Worm (Caenorhabditis elegans) whole organism, early embryonic: Measurements from ENCODE around the gene C53A3.4.

Experiments
- B0310.2 ChIP-seq: sonication (generic microtip); optimal IDR thresholded peaks from 2 replicates; lab custom pipeline; 2016; ENCODE audit warnings: mild to moderate bottlenecking, missing genetic modification characterization, missing compliant biosample characterization
- F13C5.2 ChIP-seq: sonication (generic microtip); optimal IDR thresholded peaks from 2 replicates; lab custom pipeline; 2017; ENCODE audit warnings: mild to moderate bottlenecking, missing genetic modification characterization, inconsistent platforms, missing compliant biosample characterization
- aly-1 ChIP-seq: sonication (generic microtip); optimal IDR thresholded peaks from 2 replicates; lab custom pipeline; 2016; ENCODE audit warnings: missing genetic modification characterization, missing compliant biosample characterization
- ama-1 ChIP-seq: fragments of 150-350 bp; optimal IDR thresholded peaks from 2 replicates; lab custom pipeline; 2014
- ceh-13 ChIP-seq: fragments of 200-800 bp; sonication (Bioruptor generic); optimal IDR thresholded peaks from 2 replicates; lab custom pipeline; 2018; ENCODE audit warnings: mild to moderate bottlenecking, missing genetic modification characterization, missing compliant biosample characterization
- ceh-36 ChIP-seq: sonication (generic microtip); optimal IDR thresholded peaks from 2 replicates; lab custom pipeline; 2016; ENCODE audit warnings: missing genetic modification characterization, inconsistent platforms, missing compliant biosample characterization
- ets-7 ChIP-seq: sonication (generic microtip); optimal IDR thresholded peaks from 2 replicates; lab custom pipeline; 2016; ENCODE audit warnings: missing genotype, missing genetic modification characterization, missing compliant biosample characterization
- flt-1 ChIP-seq: fragments of 200-800 bp; sonication (Bioruptor generic); IDR thresholded peaks from 2 replicates; pipeline ENCODE4 v1.3.6; 2022; ENCODE audit warnings: missing genetic modification characterization, missing compliant biosample characterization
- hmbx-1 ChIP-seq: sonication (generic microtip); optimal IDR thresholded peaks from 2 replicates; lab custom pipeline; 2016; ENCODE audit warnings: mild to moderate bottlenecking, missing genetic modification characterization, missing compliant biosample characterization
- hmg-4 ChIP-seq: fragments of 200-800 bp; sonication (Bioruptor generic); optimal IDR thresholded peaks from 2 replicates; lab custom pipeline; 2018; ENCODE audit warnings: mild to moderate bottlenecking, missing genetic modification characterization, missing compliant biosample characterization
- hnd-1 ChIP-seq: sonication (generic microtip); optimal IDR thresholded peaks from 2 replicates; lab custom pipeline; 2016; ENCODE audit warnings: missing genetic modification characterization, missing compliant biosample characterization
- pes-1 ChIP-seq: fragments of 200-800 bp; sonication (Bioruptor generic); IDR thresholded peaks from 2 replicates; pipeline ENCODE4 v1.3.6; 2022; ENCODE audit warnings: missing genetic modification reagents, missing genetic modification characterization, missing compliant biosample characterization
- scrt-1 ChIP-seq: fragments of 200-800 bp; sonication (Bioruptor generic); IDR thresholded peaks from 2 replicates; pipeline ENCODE4 v1.3.6; 2022; ENCODE audit warnings: missing genetic modification characterization, missing compliant biosample characterization
- sea-1 ChIP-seq: fragments of 200-800 bp; sonication (Bioruptor generic); conservative IDR thresholded peaks from 2 replicates; pipeline ENCODE4 v1.3.6; 2022; ENCODE audit warnings: missing genetic modification characterization, missing compliant biosample characterization
- tbx-11 ChIP-seq: fragments of 200-800 bp; sonication (Bioruptor generic); IDR thresholded peaks from 2 replicates; pipeline ENCODE4 v1.3.6; 2022; ENCODE audit warnings: missing genetic modification characterization, missing compliant biosample characterization
- tbx-37 ChIP-seq: fragments of 200-800 bp; sonication (Bioruptor generic); conservative IDR thresholded peaks from 2 replicates; pipeline ENCODE4 v1.3.6; 2022; ENCODE audit warnings: missing genetic modification reagents, missing genetic modification characterization, missing compliant biosample characterization
- tra-4 ChIP-seq: sonication (generic microtip); optimal IDR thresholded peaks from 2 replicates; lab custom pipeline; 2017; ENCODE audit warnings: missing genetic modification characterization, missing compliant biosample characterization

The C53A3.4 gene

DNA sequence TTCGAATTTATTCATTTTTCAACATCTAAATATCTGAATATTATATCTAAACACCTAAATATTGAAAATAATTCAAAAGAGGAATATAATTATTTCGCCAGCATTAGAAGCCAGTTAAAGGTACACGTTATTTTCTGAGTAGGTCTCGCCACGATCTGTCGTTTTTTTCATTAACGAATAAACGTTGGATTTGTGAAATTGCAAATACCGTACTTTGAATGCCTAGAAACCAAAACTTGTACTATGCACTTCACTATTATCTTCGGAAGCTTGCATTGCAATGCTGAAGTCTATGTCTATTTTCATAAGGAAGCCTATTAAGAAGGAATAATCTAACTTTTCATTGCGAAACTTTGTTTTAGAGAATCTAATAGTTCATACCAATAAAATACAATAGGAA, 13.8 kb upstream of the C53A3.4 start:
- TF ChIP-seq pes-1 (no peak), ceh-13 (GFP tag; lab: Kevin White, UChicago) (no peak), aly-1 (tag; lab: Kevin White, UChicago) (no peak), sea-1 (no peak), tbx-37 (GFP tag; lab: Robert Waterston, UW) (no peak), ets-7 (no peak), hmg-4 (GFP tag; lab: Kevin White, UChicago) (no peak), hnd-1 (tag; lab: Kevin White, UChicago) (no peak), ama-1 (lab: Kevin White, UChicago) (no peak), flt-1 (no peak), ceh-36 (tag; lab: Kevin White, UChicago) (no peak), F13C5.2 (tag; lab: Kevin White, UChicago) (no peak), tbx-11 (GFP tag; lab: Robert Waterston, UW) (no peak), B0310.2 (tag; lab: Kevin White, UChicago) (no peak), scrt-1 (no peak), tra-4 (tag; lab: Kevin White, UChicago) (no peak), hmbx-1 (tag; lab: Kevin White, UChicago) (no peak)

DNA sequence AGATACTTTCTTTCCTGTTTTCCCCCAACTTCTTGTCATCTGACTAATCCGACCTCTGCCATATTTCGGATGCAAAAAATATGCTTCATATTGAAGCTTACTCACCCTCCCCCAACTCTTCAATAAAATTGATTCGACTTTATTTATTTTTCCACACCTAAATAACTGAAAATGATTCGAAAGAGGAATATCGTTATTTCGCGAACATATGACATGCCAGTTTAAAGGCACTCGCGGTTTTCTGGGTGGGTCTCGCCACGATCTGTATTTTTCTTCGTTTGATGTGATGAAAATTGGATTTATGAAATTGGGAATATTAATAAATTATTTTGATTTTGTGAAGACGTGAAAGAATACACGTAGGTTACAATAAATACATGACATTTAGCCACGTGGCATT, 12.9 kb upstream of the C53A3.4 start, which contains the start of gene F44E7.3:
Gene F44E7.3 (plus strand): TSS at position 319 of the 400 bp plus-strand sequence.
- TF ChIP-seq ceh-13 (GFP tag; lab: Kevin White, UChicago) (no peak), sea-1 (no peak), ama-1 (lab: Kevin White, UChicago) (no peak)

DNA sequence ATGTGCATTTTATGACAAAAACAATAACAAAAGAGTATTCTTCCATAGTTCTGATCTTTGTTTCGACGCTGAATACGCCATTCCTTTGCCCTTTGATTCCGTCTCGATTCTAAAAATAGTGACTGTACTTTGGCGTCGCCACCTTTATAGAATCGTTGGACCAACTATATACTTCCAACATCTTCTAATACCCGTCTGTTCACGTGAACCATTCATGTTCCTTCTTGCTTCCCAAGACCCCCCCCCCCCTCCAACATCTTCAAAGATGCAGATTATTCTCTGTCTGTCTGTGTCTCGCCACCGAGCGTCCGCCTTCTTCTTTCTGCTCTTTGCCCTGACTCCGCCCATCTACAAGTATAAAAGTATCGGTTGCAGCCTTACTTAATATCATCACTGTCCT, 11.3 kb upstream of the C53A3.4 start:
- TF ChIP-seq F13C5.2 (tag; lab: Kevin White, UChicago) = no peak
- no peak for TF ChIP-seq tra-4 (tag; lab: Kevin White, UChicago)
- no peak for TF ChIP-seq hmg-4 (GFP tag; lab: Kevin White, UChicago)
- no peak for TF ChIP-seq ama-1 (lab: Kevin White, UChicago)
- TF ChIP-seq B0310.2 (tag; lab: Kevin White, UChicago) = no peak
- TF ChIP-seq tbx-37 (GFP tag; lab: Robert Waterston, UW) = no peak
- TF ChIP-seq ets-7 = no peak
- no peak for TF ChIP-seq flt-1
- no peak for TF ChIP-seq scrt-1
- no peak for TF ChIP-seq aly-1 (tag; lab: Kevin White, UChicago)
- no peak for TF ChIP-seq tbx-11 (GFP tag; lab: Robert Waterston, UW)
- TF ChIP-seq sea-1 = no peak
- TF ChIP-seq hmbx-1 (tag; lab: Kevin White, UChicago) = no peak
- TF ChIP-seq ceh-13 (GFP tag; lab: Kevin White, UChicago) = no peak
- no peak for TF ChIP-seq hnd-1 (tag; lab: Kevin White, UChicago)
- no peak for TF ChIP-seq pes-1

- TF ChIP-seq aly-1 (tag; lab: Kevin White, UChicago) = no peak
- TF ChIP-seq tbx-37 (GFP tag; lab: Robert Waterston, UW) = no peak
- TF ChIP-seq pes-1 = no peak
- TF ChIP-seq hnd-1 (tag; lab: Kevin White, UChicago) = no peak
- no peak for TF ChIP-seq ama-1 (lab: Kevin White, UChicago)
- no peak for TF ChIP-seq tra-4 (tag; lab: Kevin White, UChicago)
- no peak for TF ChIP-seq hmg-4 (GFP tag; lab: Kevin White, UChicago)
- no peak for TF ChIP-seq flt-1
- TF ChIP-seq hmbx-1 (tag; lab: Kevin White, UChicago) = no peak
- TF ChIP-seq B0310.2 (tag; lab: Kevin White, UChicago) = no peak
- no peak for TF ChIP-seq tbx-11 (GFP tag; lab: Robert Waterston, UW)
- no peak for TF ChIP-seq scrt-1
- TF ChIP-seq ceh-36 (tag; lab: Kevin White, UChicago) = no peak
- no peak for TF ChIP-seq ets-7
- no peak for TF ChIP-seq ceh-13 (GFP tag; lab: Kevin White, UChicago)
- TF ChIP-seq F13C5.2 (tag; lab: Kevin White, UChicago) = no peak
- no peak for TF ChIP-seq sea-1
Measured at ce11 chrV:5769500-5769899, 10.8 kb upstream of the C53A3.4 start.

DNA sequence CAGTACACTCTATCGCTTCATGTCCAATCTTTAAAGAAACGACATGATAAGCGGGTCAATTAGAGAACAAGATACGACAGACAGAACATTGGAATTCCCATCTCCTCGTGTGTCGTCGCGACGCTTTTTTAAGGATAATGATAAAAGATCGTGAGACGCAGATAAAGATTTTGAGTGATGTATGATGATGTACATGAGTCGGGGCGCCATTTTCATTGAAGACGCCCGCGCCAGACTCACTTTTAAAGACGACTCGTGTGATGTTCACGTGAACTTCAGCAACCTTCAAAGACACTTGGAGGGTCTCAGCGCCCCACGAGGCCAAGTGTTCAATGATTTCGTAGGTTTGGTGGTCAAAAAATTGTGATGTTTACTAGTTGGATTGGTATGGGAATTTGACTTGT, 9.6 kb upstream of the C53A3.4 start:
- no peak for TF ChIP-seq scrt-1
- TF ChIP-seq ets-7 = no peak
- TF ChIP-seq hmbx-1 (tag; lab: Kevin White, UChicago) = no peak
- no peak for TF ChIP-seq sea-1
- no peak for TF ChIP-seq F13C5.2 (tag; lab: Kevin White, UChicago)
- TF ChIP-seq aly-1 (tag; lab: Kevin White, UChicago) = no peak
- TF ChIP-seq tbx-37 (GFP tag; lab: Robert Waterston, UW) = no peak
- TF ChIP-seq flt-1 = no peak
- TF ChIP-seq hmg-4 (GFP tag; lab: Kevin White, UChicago) = no peak
- no peak for TF ChIP-seq tbx-11 (GFP tag; lab: Robert Waterston, UW)
- no peak for TF ChIP-seq ceh-13 (GFP tag; lab: Kevin White, UChicago)
- TF ChIP-seq hnd-1 (tag; lab: Kevin White, UChicago) = no peak

- no peak for TF ChIP-seq ceh-36 (tag; lab: Kevin White, UChicago)
- TF ChIP-seq ama-1 (lab: Kevin White, UChicago) = no peak
- TF ChIP-seq tbx-11 (GFP tag; lab: Robert Waterston, UW) = no peak
- no peak for TF ChIP-seq aly-1 (tag; lab: Kevin White, UChicago)
- no peak for TF ChIP-seq ceh-13 (GFP tag; lab: Kevin White, UChicago)
- no peak for TF ChIP-seq B0310.2 (tag; lab: Kevin White, UChicago)
- no peak for TF ChIP-seq tra-4 (tag; lab: Kevin White, UChicago)
- TF ChIP-seq hnd-1 (tag; lab: Kevin White, UChicago) = no peak
- TF ChIP-seq hmbx-1 (tag; lab: Kevin White, UChicago) = no peak
- no peak for TF ChIP-seq scrt-1
- TF ChIP-seq F13C5.2 (tag; lab: Kevin White, UChicago) = no peak
- TF ChIP-seq sea-1 = no peak
- TF ChIP-seq flt-1 = no peak
- TF ChIP-seq hmg-4 (GFP tag; lab: Kevin White, UChicago) = no peak
- no peak for TF ChIP-seq tbx-37 (GFP tag; lab: Robert Waterston, UW)
- TF ChIP-seq ets-7 = no peak
- TF ChIP-seq pes-1 = no peak
Measured at ce11 chrV:5765081-5765480, 6.4 kb upstream of the C53A3.4 start, which contains the start of gene pgph-2. pgph-2 (plus strand) TSS chrV:5765127.

DNA sequence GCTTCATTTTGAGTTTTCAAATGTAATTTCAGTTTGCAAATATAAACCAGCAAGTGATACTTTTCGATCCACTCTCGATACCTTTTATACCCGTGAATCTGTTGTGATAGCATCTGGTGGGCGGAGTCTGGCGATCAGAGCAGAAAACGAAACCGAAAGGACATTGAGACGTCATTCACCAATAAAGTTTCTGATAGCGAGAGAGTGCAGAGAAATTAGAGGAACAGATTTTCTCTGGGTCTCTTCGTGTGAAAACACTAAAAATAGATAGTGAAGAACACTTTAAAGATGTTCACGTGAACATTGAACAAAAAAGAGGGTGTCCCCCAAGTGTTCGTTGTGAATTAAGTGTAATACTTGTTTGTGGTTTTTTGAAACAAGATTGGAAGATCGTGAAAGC, 5.1 kb upstream of the C53A3.4 start, which contains the start of gene pgph-3:
Gene pgph-3 (minus strand): TSS at position 60 of the 400 bp plus-strand sequence.
- TF ChIP-seq tbx-11 (GFP tag; lab: Robert Waterston, UW) (no peak), ceh-36 (tag; lab: Kevin White, UChicago) (no peak), hmg-4 (GFP tag; lab: Kevin White, UChicago) (no peak), hmbx-1 (tag; lab: Kevin White, UChicago) (no peak), tbx-37 (GFP tag; lab: Robert Waterston, UW) (no peak), hnd-1 (tag; lab: Kevin White, UChicago) (no peak), flt-1 (no peak), F13C5.2 (tag; lab: Kevin White, UChicago) (no peak), scrt-1 (no peak), pes-1 (no peak), B0310.2 (tag; lab: Kevin White, UChicago) (no peak), ama-1 (lab: Kevin White, UChicago) (no peak), sea-1 (no peak), ceh-13 (GFP tag; lab: Kevin White, UChicago) (no peak)
